Worm (Caenorhabditis elegans): ENCODE results near the gene F52B11.5.
A peak's percentile ranks its signal among the peaks of the same experiment; 100 is the strongest.

F52B11.5 gene

ce11 chrIV:14114357-14114756 is 11.3 kb upstream of the F52B11.5 start:
- TF ChIP-seq daf-12 (tag; optimal IDR thresholded peaks at IDR 0.05) (no peak), dpl-1 (GFP tag; optimal IDR thresholded peaks at IDR 0.05) (no peak), egl-27 (tag; optimal IDR thresholded peaks at IDR 0.05) (no peak), snpc-1.2 (GFP tag; IDR thresholded peaks at IDR 0.05) (peak; percentile 79; the same call in 1 of the 2 replicates), lin-38 (GFP tag; IDR thresholded peaks at IDR 0.05) (no peak)

ce11 chrIV:14113621-14114020 is 10.6 kb upstream of the F52B11.5 start:
- TF ChIP-seq madf-5 (GFP tag; IDR thresholded peaks at IDR 0.05) (no peak), snpc-1.2 (GFP tag; IDR thresholded peaks at IDR 0.05) (peak; percentile 26; the same call in 1 of the 2 replicates), Y48G9A.11 (GFP tag; IDR thresholded peaks at IDR 0.05) (0 out of 2 replicates have a peak, but pooled peaks have one; percentile 43), F49E8.2 (tag; optimal IDR thresholded peaks at IDR 0.05; ENCODE audit: borderline replicate concordance) (peak; percentile 49), lin-13 (GFP tag; optimal IDR thresholded peaks at IDR 0.05) (peak; percentile 4), lin-38 (GFP tag; IDR thresholded peaks at IDR 0.05) (peak; percentile 37), duxl-1 (tag; optimal IDR thresholded peaks at IDR 0.05; ENCODE audit: poor library complexity) (no peak)

ce11 chrIV:14107647-14108046 is 4.6 kb upstream of the F52B11.5 start:
- peak; percentile 32; the same call in 1 of the 2 replicates for TF ChIP-seq snpc-1.2 (GFP tag; IDR thresholded peaks at IDR 0.05)
- TF ChIP-seq ces-1 (GFP tag; optimal IDR thresholded peaks at IDR 0.05): no peak

ce11 chrIV:14106274-14106673 is 3.2 kb upstream of the F52B11.5 start, which contains the start of gene ins-34:
TSS of gene ins-34 (plus strand) at chrIV:14106574.
- no peak for TF ChIP-seq fos-1 (tag; optimal IDR thresholded peaks at IDR 0.05)
- no peak for TF ChIP-seq ztf-7 (tag; optimal IDR thresholded peaks at IDR 0.05)
- TF ChIP-seq mdl-1 (tag; optimal IDR thresholded peaks at IDR 0.05): no peak
- no peak for TF ChIP-seq ceh-82 (tag; optimal IDR thresholded peaks at IDR 0.05)
- TF ChIP-seq F26F4.8 (GFP tag; conservative IDR thresholded peaks at IDR 0.05): no peak
- no peak for TF ChIP-seq mdt-29 (GFP tag; IDR thresholded peaks at IDR 0.05)
- no peak for TF ChIP-seq F37D6.2 (tag; optimal IDR thresholded peaks at IDR 0.05)
- TF ChIP-seq pha-4 (GFP tag; IDR thresholded peaks at IDR 0.05): no peak
- TF ChIP-seq pha-4 (tag; optimal IDR thresholded peaks at IDR 0.05): no peak
- TF ChIP-seq ZK546.5 (tag; optimal IDR thresholded peaks at IDR 0.05): no peak
- no peak for TF ChIP-seq lin-1 (GFP tag; IDR thresholded peaks at IDR 0.05)
- no peak for TF ChIP-seq ces-1 (GFP tag; optimal IDR thresholded peaks at IDR 0.05)
- no peak for TF ChIP-seq hif-1 (tag; optimal IDR thresholded peaks at IDR 0.05)
- TF ChIP-seq madf-9 (GFP tag; conservative IDR thresholded peaks at IDR 0.05): no peak

- TF ChIP-seq nhr-6 (tag; optimal IDR thresholded peaks at IDR 0.05) (no peak), unc-39 (tag; optimal IDR thresholded peaks at IDR 0.05) (no peak), daf-8 (GFP tag; IDR thresholded peaks at IDR 0.05) (no peak), mdt-29 (GFP tag; IDR thresholded peaks at IDR 0.05) (no peak), hlh-11 (tag; optimal IDR thresholded peaks at IDR 0.05) (no peak), mxl-3 (GFP tag; optimal IDR thresholded peaks at IDR 0.05) (no peak), lin-29 (GFP tag; IDR thresholded peaks at IDR 0.05) (no peak), set-16 (GFP tag; IDR thresholded peaks at IDR 0.05) (no peak), T20F7.1 (GFP tag; optimal IDR thresholded peaks at IDR 0.05) (no peak), zip-2 (tag; optimal IDR thresholded peaks at IDR 0.05) (no peak)
Measured at ce11 chrIV:14104745-14105144, 1.7 kb upstream of the F52B11.5 start.

ce11 chrIV:14099256-14099655 is 3.8 kb downstream of the F52B11.5 start, which contains the start of gene col-133:
TSS of gene col-133 (minus strand) at chrIV:14099356.
- TF ChIP-seq nhr-10 (tag; optimal IDR thresholded peaks at IDR 0.05) (no peak), F37D6.2 (tag; optimal IDR thresholded peaks at IDR 0.05) (no peak), nhr-41 (GFP tag; IDR thresholded peaks at IDR 0.05) (no peak)

Data from whole organism, L4 larva.